Fruit fly (Drosophila melanogaster) whole organism, embryonic: ENCODE measurements around the gene Mfap1.

Experiments
- Antp ChIP-seq: fragments of 200-800 bp; sonication (Bioruptor generic); optimal IDR thresholded peaks from 3 replicates; lab custom pipeline; 2016; ENCODE audit warnings: missing biosample characterization, missing genetic modification characterization
- CG1792 ChIP-seq: fragments of 200-800 bp; sonication (Bioruptor generic); optimal IDR thresholded peaks from 2 replicates; lab custom pipeline; 2016; ENCODE audit warnings: missing biosample characterization, missing genetic modification characterization
- jing ChIP-seq: fragments of 200-800 bp; sonication (Bioruptor generic); optimal IDR thresholded peaks from 2 replicates; lab custom pipeline; 2018; ENCODE audit warnings: missing biosample characterization, mild to moderate bottlenecking, missing genetic modification characterization

DNA sequence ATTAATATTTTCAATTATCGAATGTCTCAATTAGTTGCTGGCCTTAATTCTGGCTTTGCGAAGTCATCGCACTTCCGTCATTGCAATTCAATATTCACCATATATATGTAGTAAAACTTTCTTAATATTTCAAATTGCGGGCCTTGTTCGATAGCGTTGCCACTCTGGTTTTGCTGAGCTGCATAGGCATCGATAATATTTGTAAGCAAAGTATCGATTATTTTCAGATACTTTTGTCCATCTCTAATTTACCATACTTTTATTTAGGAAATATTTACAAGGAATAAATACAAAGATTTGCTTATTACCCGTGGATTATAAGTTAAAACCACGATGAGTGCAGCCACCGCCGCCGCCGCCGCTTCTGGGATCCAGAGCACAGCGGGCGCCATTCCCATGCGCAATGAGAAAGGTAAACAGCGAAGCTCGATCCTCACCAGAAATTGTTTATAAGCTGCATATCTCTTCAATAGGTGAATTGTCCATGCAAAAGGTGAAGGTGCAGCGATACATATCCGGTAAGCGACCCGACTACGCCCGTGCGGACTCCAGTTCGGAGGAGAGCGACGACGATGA lies at the start of gene Mfap1:
- TF ChIP-seq jing (GFP tag; lab: Kevin White, UChicago) (no peak), CG1792 (GFP tag; lab: Kevin White, UChicago) (no peak), Antp (no peak)
